Worm (Caenorhabditis elegans) whole organism, L3 larva: ENCODE results near the gene ugt-43.

Experiments
- egl-27 ChIP-seq: sonication (generic microtip); optimal IDR thresholded peaks from 4 replicates; lab custom pipeline; 2017; ENCODE audit warnings: missing biosample characterization, missing genetic modification reagents, missing genetic modification characterization
- nhr-23 ChIP-seq: fragments of 150-350 bp; optimal IDR thresholded peaks from 2 replicates; lab custom pipeline; 2014; ENCODE audit warnings: missing biosample characterization, missing genetic modification reagents, missing genetic modification characterization
- nhr-237 ChIP-seq: fragments of 150-350 bp; optimal IDR thresholded peaks from 2 replicates; lab custom pipeline; 2014; ENCODE audit warnings: missing biosample characterization, missing genetic modification characterization
- nhr-28 ChIP-seq: fragments of 150-350 bp; optimal IDR thresholded peaks from 2 replicates; lab custom pipeline; 2014; ENCODE audit warnings: missing biosample characterization, missing genetic modification characterization
- pha-4 ChIP-seq: fragments of 150-350 bp; optimal IDR thresholded peaks from 2 replicates; lab custom pipeline; 2014; ENCODE audit warnings: missing biosample characterization, missing genetic modification reagents, missing genetic modification characterization
- pqm-1 ChIP-seq: fragments of 150-350 bp; optimal IDR thresholded peaks from 2 replicates; lab custom pipeline; 2017; ENCODE audit warnings: missing biosample characterization, missing genetic modification characterization, inconsistent platforms

DNA sequence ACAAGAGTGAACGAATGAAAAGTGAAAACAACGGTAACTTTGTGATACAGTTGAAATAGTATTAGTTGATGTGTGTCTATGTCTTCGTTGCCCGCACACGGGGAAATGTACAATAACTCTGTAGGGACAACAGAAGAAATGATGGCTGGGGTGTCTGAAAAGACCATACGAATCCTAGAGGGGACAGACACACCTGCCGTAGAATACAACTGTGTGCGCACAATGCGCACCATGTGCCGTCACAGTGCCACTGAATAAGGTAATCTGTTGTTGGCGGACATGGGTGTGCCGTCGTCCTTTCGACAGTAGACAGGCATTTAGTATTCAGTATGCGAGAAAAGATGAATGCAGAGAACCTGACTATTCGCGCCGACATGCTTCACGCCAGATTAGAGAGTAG is 43.1 kb upstream of the ugt-43 start:
- TF ChIP-seq pqm-1 (tag; lab: Kevin White, UChicago), result no peak
- TF ChIP-seq nhr-28 (tag; lab: Kevin White, UChicago), result no peak
- no peak for TF ChIP-seq nhr-237
- TF ChIP-seq nhr-23, result no peak
- TF ChIP-seq pha-4, result no peak
- no peak for TF ChIP-seq egl-27 (tag; lab: Kevin White, UChicago)
